Fruit fly (Drosophila melanogaster) Kc167 (cell line): ENCODE data around the gene CG12204.

ENCODE experiments used
- h ChIP-seq: fragments of >200 bp; optimal IDR thresholded peaks from 3 replicates; lab custom pipeline; 2018; ENCODE audit warnings: missing external identifiers
- insv ChIP-seq: fragments of >200 bp; optimal IDR thresholded peaks from 3 replicates; lab custom pipeline; 2018; ENCODE audit warnings: missing external identifiers

DNA sequence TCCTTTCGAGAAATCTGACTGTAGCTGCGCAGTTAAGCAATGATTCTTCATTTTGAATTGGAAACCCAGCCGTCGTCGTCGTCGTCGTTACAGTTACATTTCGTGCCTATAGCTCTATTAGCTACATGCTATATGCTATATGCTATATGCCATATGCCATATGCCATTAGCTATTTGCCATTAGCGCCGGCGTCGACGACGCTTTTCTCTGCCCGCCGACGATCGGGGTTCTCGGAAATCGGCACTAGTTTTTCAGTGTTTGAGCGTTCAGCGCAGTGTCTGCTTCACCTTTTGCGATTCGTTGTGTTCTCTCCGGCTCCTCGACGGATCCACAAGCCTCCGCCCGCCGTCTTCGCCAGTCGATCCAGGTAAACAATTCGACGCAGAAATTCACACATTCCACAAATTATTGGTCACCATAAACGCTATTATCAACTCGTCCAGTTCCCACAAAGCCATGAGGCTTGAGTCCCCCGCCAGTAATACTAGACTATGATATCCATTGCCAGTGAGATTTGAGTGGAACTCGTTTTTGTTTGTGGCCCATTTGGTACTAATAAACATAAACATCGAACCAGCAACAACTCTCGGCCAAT is 10.1 kb upstream of the CG12204 start:
- TF ChIP-seq h (lab: Kevin White, UChicago), result no peak
- TF ChIP-seq insv, result no peak
